Worm (Caenorhabditis elegans) whole organism, L1 larva: ENCODE data around the gene ephx-1.

Source experiments
- Y116A8C.19 ChIP-seq: sonication (generic microtip); optimal IDR thresholded peaks from 2 replicates; lab custom pipeline; 2016; ENCODE audit warnings: missing compliant biosample characterization, missing genetic modification characterization, borderline replicate concordance
- aly-2 ChIP-seq: fragments of 150-350 bp; optimal IDR thresholded peaks from 2 replicates; lab custom pipeline; 2014; ENCODE audit warnings: missing biosample characterization, missing genetic modification characterization
- ama-1 ChIP-seq: fragments of 150-350 bp; optimal IDR thresholded peaks from 2 replicates; lab custom pipeline; 2014
- blmp-1 ChIP-seq: fragments of 150-350 bp; optimal IDR thresholded peaks from 2 replicates; lab custom pipeline; 2014; ENCODE audit warnings: missing biosample characterization, missing genetic modification characterization
- ceh-90 ChIP-seq: sonication (generic microtip); optimal IDR thresholded peaks from 2 replicates; lab custom pipeline; 2016; ENCODE audit warnings: missing genetic modification characterization, missing compliant biosample characterization
- efl-3 ChIP-seq: fragments of 200-800 bp; sonication (Bioruptor generic); optimal IDR thresholded peaks from 2 replicates; lab custom pipeline; 2018; ENCODE audit warnings: mild to moderate bottlenecking, missing genetic modification characterization, missing compliant biosample characterization
- fkh-4 ChIP-seq: sonication (generic microtip); optimal IDR thresholded peaks from 2 replicates; lab custom pipeline; 2016; ENCODE audit warnings: missing compliant biosample characterization, missing genetic modification characterization, borderline replicate concordance
- irx-1 ChIP-seq: sonication (generic microtip); optimal IDR thresholded peaks from 2 replicates; lab custom pipeline; 2016; ENCODE audit warnings: missing genetic modification characterization, missing compliant biosample characterization
- lin-39 ChIP-seq: fragments of 150-350 bp; optimal IDR thresholded peaks from 2 replicates; lab custom pipeline; 2014; ENCODE audit warnings: missing biosample characterization, missing genetic modification reagents, missing genetic modification characterization
- mep-1 ChIP-seq: fragments of 150-350 bp; optimal IDR thresholded peaks from 2 replicates; lab custom pipeline; 2014; ENCODE audit warnings: missing biosample characterization, missing genetic modification characterization
- nhr-11 ChIP-seq: fragments of 150-350 bp; optimal IDR thresholded peaks from 2 replicates; lab custom pipeline; 2014; ENCODE audit warnings: missing biosample characterization, missing genetic modification characterization
- unc-62 ChIP-seq: fragments of 150-350 bp; optimal IDR thresholded peaks from 2 replicates; lab custom pipeline; 2014; ENCODE audit warnings: missing biosample characterization, missing genetic modification reagents, missing genetic modification characterization
- zag-1 ChIP-seq: fragments of 150-350 bp; optimal IDR thresholded peaks from 2 replicates; lab custom pipeline; 2014; ENCODE audit warnings: missing biosample characterization, missing genetic modification characterization
- ztf-11 ChIP-seq, 2 experiments: sonication (generic microtip); optimal IDR thresholded peaks; 2 replicates each; lab custom pipeline; 2016 to 2017; ENCODE audit warnings: missing genetic modification characterization in 2 of 2, missing biosample characterization in 1 of 2, missing compliant biosample characterization in 1 of 2

DNA sequence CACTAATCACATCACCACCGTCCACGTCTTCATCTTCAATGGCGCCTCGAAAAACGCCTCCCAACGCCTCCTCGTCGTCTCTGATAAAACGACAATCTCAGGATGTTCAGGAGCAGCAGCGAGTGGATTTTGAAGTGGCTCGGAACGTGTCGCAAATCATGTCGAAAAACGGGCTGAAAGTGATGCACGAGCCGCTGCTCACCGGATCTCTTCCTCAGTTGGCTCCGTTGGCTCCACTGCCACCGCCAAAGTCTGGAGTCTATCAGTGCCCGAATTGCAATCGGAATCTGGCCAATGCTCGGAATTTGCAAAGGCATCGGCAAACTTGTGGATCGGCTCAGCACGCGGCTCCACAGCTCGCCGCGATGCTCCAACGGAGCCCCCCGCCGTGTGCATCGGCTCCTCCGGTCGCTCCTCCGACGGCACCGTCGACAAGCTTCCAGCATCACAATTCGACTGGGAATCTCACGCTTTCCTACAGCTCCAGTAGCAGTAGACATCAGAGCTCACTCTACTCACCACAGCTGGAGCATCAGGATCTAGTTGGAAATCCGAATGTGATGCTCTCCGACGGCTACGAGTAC, 40.3 kb upstream of the ephx-1 start:
- no peak for TF ChIP-seq fkh-4 (tag; lab: Kevin White, UChicago)
- no peak for TF ChIP-seq blmp-1 (tag; lab: Kevin White, UChicago)
- TF ChIP-seq mep-1 = no peak
- no peak for TF ChIP-seq ceh-90 (tag; lab: Kevin White, UChicago)
- TF ChIP-seq efl-3 (GFP tag; lab: Kevin White, UChicago) = no peak
- TF ChIP-seq irx-1 = no peak
- no peak for TF ChIP-seq ztf-11 (tag; optimal IDR thresholded peaks at IDR 0.05; lab: Kevin White, UChicago)
- TF ChIP-seq nhr-11 (tag; lab: Kevin White, UChicago) = no peak
- no peak for TF ChIP-seq lin-39 (tag; lab: Kevin White, UChicago)
- no peak for TF ChIP-seq aly-2 (tag; lab: Kevin White, UChicago)
- no peak for TF ChIP-seq ama-1
- TF ChIP-seq Y116A8C.19 (tag; lab: Kevin White, UChicago) = no peak
- TF ChIP-seq unc-62 (GFP tag; lab: Kevin White, UChicago) = no peak
- TF ChIP-seq zag-1 (tag; lab: Kevin White, UChicago) = no peak
